Worm (Caenorhabditis elegans): ENCODE measurements around the gene tag-124.

ce11 chrII:9542785-9543184 is 48.3 kb upstream of the tag-124 start, which contains the start of gene sra-4:
- no peak for TF ChIP-seq nhr-237 (tag; optimal IDR thresholded peaks at IDR 0.05)
- no peak for TF ChIP-seq lin-35 (GFP tag; optimal IDR thresholded peaks at IDR 0.05)
